Worm (Caenorhabditis elegans): ENCODE data around the gene Y69A2AR.51.
A peak's percentile ranks its signal among the peaks of the same experiment; 100 is the strongest.

Y69A2AR.51 gene

ce11 chrIV:2618611-2619010 lies 46.4 kb downstream of the Y69A2AR.51 start, which contains the start of gene smf-3 (continued):
- TF ChIP-seq arid-1 (GFP tag; conservative IDR thresholded peaks at IDR 0.05) (no peak), ZK546.5 (tag; optimal IDR thresholded peaks at IDR 0.05) (no peak), madf-9 (GFP tag; conservative IDR thresholded peaks at IDR 0.05) (no peak), nhr-10 (tag; optimal IDR thresholded peaks at IDR 0.05) (no peak), nhr-48 (tag; optimal IDR thresholded peaks at IDR 0.05) (peak; percentile 72), T20F7.1 (GFP tag; optimal IDR thresholded peaks at IDR 0.05) (peak; percentile 5), zfp-3 (GFP tag; conservative IDR thresholded peaks at IDR 0.05) (no peak), dmd-9 (GFP tag; IDR thresholded peaks at IDR 0.05) (no peak), aha-1 (tag) (peak; percentile 96), F26F4.8 (GFP tag; conservative IDR thresholded peaks at IDR 0.05) (no peak), mxl-3 (GFP tag; optimal IDR thresholded peaks at IDR 0.05) (no peak), nhr-28 (tag; optimal IDR thresholded peaks at IDR 0.05) (peak; percentile 51), dmd-8 (GFP tag; IDR thresholded peaks at IDR 0.05) (no peak), duxl-1 (tag; optimal IDR thresholded peaks at IDR 0.05; ENCODE audit: poor library complexity) (no peak), saeg-2 (GFP tag; IDR thresholded peaks at IDR 0.05) (no peak), hif-1 (tag; optimal IDR thresholded peaks at IDR 0.05) (peak in 1 of 2 experiments; percentile 89), mdl-1 (tag; optimal IDR thresholded peaks at IDR 0.05) (peak in 1 of 2 experiments; percentile 10), F49E8.2 (tag; optimal IDR thresholded peaks at IDR 0.05; ENCODE audit: borderline replicate concordance) (no peak), egl-27 (tag; optimal IDR thresholded peaks at IDR 0.05) (no peak), snpc-4 (tag; optimal IDR thresholded peaks at IDR 0.05) (no peak), lin-38 (GFP tag; IDR thresholded peaks at IDR 0.05) (no peak), nhr-11 (tag; optimal IDR thresholded peaks at IDR 0.05) (no peak), snpc-1.2 (GFP tag; IDR thresholded peaks at IDR 0.05) (no peak), set-16 (GFP tag; IDR thresholded peaks at IDR 0.05) (no peak), ces-1 (GFP tag; optimal IDR thresholded peaks at IDR 0.05) (no peak), T26A8.4 (GFP tag; IDR thresholded peaks at IDR 0.05) (no peak), php-3 (GFP tag; IDR thresholded peaks at IDR 0.05) (peak; percentile 84), skn-1 (tag; optimal IDR thresholded peaks at IDR 0.05) (no peak), jun-1 (tag; optimal IDR thresholded peaks at IDR 0.05) (no peak), hlh-30 (tag; optimal IDR thresholded peaks at IDR 0.05; ENCODE audit: insufficient read depth) (no peak), ceh-28 (tag; optimal IDR thresholded peaks at IDR 0.05) (no peak), rbr-2 (tag; optimal IDR thresholded peaks at IDR 0.05) (no peak), egl-43 (GFP tag; IDR thresholded peaks at IDR 0.05) (no peak), ctbp-1 (GFP tag; IDR thresholded peaks at IDR 0.05) (no peak), ztf-7 (tag; optimal IDR thresholded peaks at IDR 0.05) (no peak), tag-97 (GFP tag; IDR thresholded peaks at IDR 0.05) (no peak), unc-130 (GFP tag; optimal IDR thresholded peaks at IDR 0.05) (no peak), dve-1 (tag; optimal IDR thresholded peaks at IDR 0.05; ENCODE audit: insufficient read depth) (peak; percentile 79), vab-7 (GFP tag; IDR thresholded peaks at IDR 0.05) (no peak), daf-8 (GFP tag; IDR thresholded peaks at IDR 0.05) (no peak), lim-7 (GFP tag; IDR thresholded peaks at IDR 0.05) (no peak), unc-62 (GFP tag; optimal IDR thresholded peaks at IDR 0.05 in 1 of 2) (no peak), unc-62 (tag; optimal IDR thresholded peaks at IDR 0.05) (no peak), pha-4 (GFP tag; IDR thresholded peaks at IDR 0.05) (no peak), pha-4 (tag; optimal IDR thresholded peaks at IDR 0.05) (no peak), ceh-20 (GFP tag; IDR thresholded peaks at IDR 0.05) (no peak), spr-1 (tag; optimal IDR thresholded peaks at IDR 0.05) (no peak), lin-1 (GFP tag; IDR thresholded peaks at IDR 0.05) (no peak), fos-1 (tag; optimal IDR thresholded peaks at IDR 0.05) (no peak), nhr-42 (GFP tag; IDR thresholded peaks at IDR 0.05) (no peak), daf-12 (tag; optimal IDR thresholded peaks at IDR 0.05) (no peak), hmg-1.1 (GFP tag; IDR thresholded peaks at IDR 0.05) (no peak), mxl-2 (GFP tag; conservative IDR thresholded peaks at IDR 0.05) (no peak)
